Fruit fly (Drosophila melanogaster): Measurements from ENCODE around the gene Pi3K92E.

Gene Pi3K92E

DNA sequence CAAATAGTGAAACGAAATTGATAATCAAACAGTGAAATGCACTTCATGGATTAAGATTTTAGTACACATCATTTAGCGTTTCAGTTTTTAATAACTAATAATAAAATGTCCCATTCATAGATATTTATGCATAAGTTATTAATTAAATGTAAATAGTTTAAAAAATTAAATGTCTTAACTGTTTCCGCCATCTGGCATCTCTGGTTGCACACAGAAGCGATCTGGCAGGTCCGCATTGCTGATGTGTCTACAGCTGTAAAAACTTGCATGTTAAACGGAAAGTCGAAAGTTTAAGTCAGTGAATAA is 46.1 kb downstream of the Pi3K92E start, which contains the start of gene Srp72 (continued):
- no peak; the same call in 1 of the 2 replicates for TF ChIP-seq sna (GFP tag; IDR thresholded peaks at IDR 0.05; ENCODE audit: partially characterized antibody)
- TF ChIP-seq Dip2 (GFP tag; IDR thresholded peaks at IDR 0.05): no peak
- peak; percentile 45; the same call in 1 of the 2 replicates for TF ChIP-seq stc (GFP tag; IDR thresholded peaks at IDR 0.05)
- no peak for TF ChIP-seq CG11085 (GFP tag; IDR thresholded peaks at IDR 0.05)
- TF ChIP-seq dmrt11E (tag; optimal IDR thresholded peaks at IDR 0.05): peak; percentile 39
- peak; percentile 17 for TF ChIP-seq CG4820 (GFP tag; optimal IDR thresholded peaks at IDR 0.05)
- no peak for TF ChIP-seq pfk (GFP tag; optimal IDR thresholded peaks at IDR 0.05)
- TF ChIP-seq Abd-B (GFP tag; optimal IDR thresholded peaks at IDR 0.05): no peak
- no peak for TF ChIP-seq lov (optimal IDR thresholded peaks at IDR 0.05)
- TF ChIP-seq lov (GFP tag; IDR thresholded peaks at IDR 0.05): no peak
- peak; percentile 51; the same call in 1 of the 2 replicates for TF ChIP-seq Rfx (GFP tag; IDR thresholded peaks at IDR 0.05)
- TF ChIP-seq CG12236 (GFP tag; optimal IDR thresholded peaks at IDR 0.05): no peak
- no peak for TF ChIP-seq CG42726 (GFP tag; IDR thresholded peaks at IDR 0.05; ENCODE audit: partially characterized antibody)
- TF ChIP-seq lilli (GFP tag; optimal IDR thresholded peaks at IDR 0.05): peak; percentile 38
- TF ChIP-seq CG3407 (GFP tag; optimal IDR thresholded peaks at IDR 0.05): no peak
- no peak for TF ChIP-seq CG18619 (GFP tag; optimal IDR thresholded peaks at IDR 0.05)
- no peak for TF ChIP-seq peb (GFP tag; IDR thresholded peaks at IDR 0.05)
- no peak for TF ChIP-seq Jarid2 (GFP tag; optimal IDR thresholded peaks at IDR 0.05)
- peak; percentile 66 for TF ChIP-seq Xbp1 (GFP tag; optimal IDR thresholded peaks at IDR 0.05)
- no peak for TF ChIP-seq Camta (GFP tag; optimal IDR thresholded peaks at IDR 0.05)
- no peak for TF ChIP-seq NFAT (GFP tag; IDR thresholded peaks at IDR 0.05)
- no peak for TF ChIP-seq CG31388 (GFP tag; optimal IDR thresholded peaks at IDR 0.05)
- TF ChIP-seq dimm (GFP tag; IDR thresholded peaks at IDR 0.05): no peak
- no peak; the same call in 1 of the 2 replicates for TF ChIP-seq CG32767 (GFP tag; IDR thresholded peaks at IDR 0.05)
- TF ChIP-seq usp (GFP tag; optimal IDR thresholded peaks at IDR 0.05): no peak
- no peak for TF ChIP-seq CG5953 (GFP tag; IDR thresholded peaks at IDR 0.05)
- no peak for TF ChIP-seq Mes4 (GFP tag; optimal IDR thresholded peaks at IDR 0.05)
- no peak for TF ChIP-seq pum (GFP tag; optimal IDR thresholded peaks at IDR 0.05)
- no peak for TF ChIP-seq CG31224 (GFP tag; IDR thresholded peaks at IDR 0.05)
- TF ChIP-seq H15 (GFP tag; IDR thresholded peaks at IDR 0.05): no peak
- TF ChIP-seq Ptx1 (GFP tag; IDR thresholded peaks at IDR 0.05): peak; percentile 42; the same call in 1 of the 2 replicates
- no peak for TF ChIP-seq NC2β (GFP tag; optimal IDR thresholded peaks at IDR 0.05)
- TF ChIP-seq Bdp1 (GFP tag; optimal IDR thresholded peaks at IDR 0.05): no peak
- no peak for TF ChIP-seq dati (GFP tag; IDR thresholded peaks at IDR 0.05)
- TF ChIP-seq CG15011 (GFP tag; optimal IDR thresholded peaks at IDR 0.05): peak; percentile 34
- TF ChIP-seq zfh1 (GFP tag; IDR thresholded peaks at IDR 0.05): peak; percentile 48; the same call in 1 of the 3 replicates
- no peak for TF ChIP-seq gt (GFP tag; IDR thresholded peaks at IDR 0.05)
- TF ChIP-seq CG10543 (GFP tag; optimal IDR thresholded peaks at IDR 0.05): peak; percentile 69
- TF ChIP-seq Mad (GFP tag; optimal IDR thresholded peaks at IDR 0.05): no peak
- TF ChIP-seq kah (GFP tag; optimal IDR thresholded peaks at IDR 0.05): no peak
- TF ChIP-seq lola (GFP tag; optimal IDR thresholded peaks at IDR 0.05): peak in 1 of 3 experiments; percentile 25
- TF ChIP-seq oc (tag; optimal IDR thresholded peaks at IDR 0.05): no peak
- peak; percentile 44 for TF ChIP-seq CG9817 (tag; optimal IDR thresholded peaks at IDR 0.05)
- TF ChIP-seq schlank (tag; optimal IDR thresholded peaks at IDR 0.05): no peak
- TF ChIP-seq HmgZ (tag; optimal IDR thresholded peaks at IDR 0.05): no peak
- TF ChIP-seq sens-2 (GFP tag; IDR thresholded peaks at IDR 0.05): 0 out of 2 replicates have a peak, but pooled peaks have one; percentile 9
- TF ChIP-seq CG12391 (tag; optimal IDR thresholded peaks at IDR 0.05): peak; percentile 78
- peak; percentile 25 for TF ChIP-seq Ssrp (tag; optimal IDR thresholded peaks at IDR 0.05)
- TF ChIP-seq NK7.1 (GFP tag; optimal IDR thresholded peaks at IDR 0.05): no peak
- TF ChIP-seq chinmo (GFP tag; IDR thresholded peaks at IDR 0.05; ENCODE audit: partially characterized antibody): no peak
- TF ChIP-seq CG6683 (GFP tag; optimal IDR thresholded peaks at IDR 0.05): no peak
- TF ChIP-seq CG14667 (GFP tag; IDR thresholded peaks at IDR 0.05): no peak

All from whole organism, embryonic.